Fruit fly (Drosophila melanogaster) whole organism, embryonic: Measurements from ENCODE around the gene eEF1alpha2.

Experiments used
- Atf-2 ChIP-seq: fragments of 200-800 bp; sonication (Bioruptor generic); optimal IDR thresholded peaks from 2 replicates; lab custom pipeline; 2016; ENCODE audit warnings: missing biosample characterization, missing genetic modification characterization
- BEAF-32 ChIP-seq: fragments of 200-800 bp; sonication (Bioruptor generic); optimal IDR thresholded peaks from 3 replicates; lab custom pipeline; 2017; ENCODE audit warnings: missing biosample characterization, missing genetic modification characterization, mild to moderate bottlenecking, moderate library complexity, missing genetic modification reagents
- Bgb ChIP-seq: fragments of 200-800 bp; sonication (Bioruptor generic); IDR thresholded peaks from 2 replicates; pipeline ENCODE4 v1.3.6; 2022; ENCODE audit warnings: missing biosample characterization, missing genetic modification characterization; ENCODE audit not compliant: partially characterized antibody
- C15 ChIP-seq: fragments of 200-800 bp; sonication (Bioruptor generic); IDR thresholded peaks from 3 replicates; pipeline ENCODE4 v1.3.6; 2022; ENCODE audit warnings: missing biosample characterization, missing genetic modification characterization
- CG10654 ChIP-seq: fragments of 200-800 bp; sonication (Bioruptor generic); optimal IDR thresholded peaks from 2 replicates; lab custom pipeline; 2016; ENCODE audit warnings: missing biosample characterization, missing genetic modification characterization
- CG11247 ChIP-seq: fragments of 200-800 bp; sonication (Bioruptor generic); IDR thresholded peaks from 2 replicates; pipeline ENCODE4 v1.3.6; 2022; ENCODE audit warnings: missing biosample characterization, missing genetic modification characterization
- CG11695 ChIP-seq: fragments of 200-800 bp; sonication (Bioruptor generic); IDR thresholded peaks from 3 replicates; pipeline ENCODE4 v1.3.6; 2022; ENCODE audit warnings: missing biosample characterization, missing genetic modification characterization
- CG12236 ChIP-seq: fragments of 200-800 bp; sonication (Bioruptor generic); optimal IDR thresholded peaks from 2 replicates; lab custom pipeline; 2016; ENCODE audit warnings: missing biosample characterization, missing genetic modification characterization
- CG12299 ChIP-seq: fragments of 200-800 bp; sonication (Bioruptor generic); optimal IDR thresholded peaks from 2 replicates; lab custom pipeline; 2018; ENCODE audit warnings: missing biosample characterization, mild to moderate bottlenecking, missing genetic modification characterization
- CG12659 ChIP-seq: fragments of 200-800 bp; sonication (Bioruptor generic); optimal IDR thresholded peaks from 3 replicates; lab custom pipeline; 2017; ENCODE audit warnings: mild to moderate bottlenecking, missing biosample characterization, missing genetic modification reagents, missing genetic modification characterization
- CG13123 ChIP-seq: fragments of 200-800 bp; sonication (Bioruptor generic); optimal IDR thresholded peaks from 2 replicates; lab custom pipeline; 2016; ENCODE audit warnings: missing biosample characterization, missing genetic modification characterization
- CG14965 ChIP-seq: fragments of 200-800 bp; sonication (Bioruptor generic); optimal IDR thresholded peaks from 2 replicates; lab custom pipeline; 2016; ENCODE audit warnings: missing biosample characterization, missing genetic modification characterization, borderline replicate concordance
- CG15011 ChIP-seq: fragments of 200-800 bp; sonication (Bioruptor generic); optimal IDR thresholded peaks from 3 replicates; lab custom pipeline; 2018; ENCODE audit warnings: missing biosample characterization, mild to moderate bottlenecking, missing genetic modification characterization
- CG15696 ChIP-seq: fragments of 200-800 bp; sonication (Bioruptor generic); optimal IDR thresholded peaks from 2 replicates; lab custom pipeline; 2019; ENCODE audit warnings: missing biosample characterization, mild to moderate bottlenecking, missing genetic modification characterization, moderate library complexity
- CG17186 ChIP-seq: fragments of 200-800 bp; sonication (Bioruptor generic); optimal IDR thresholded peaks from 3 replicates; lab custom pipeline; 2017; ENCODE audit warnings: missing biosample characterization, missing genetic modification reagents, missing genetic modification characterization
- CG18599 ChIP-seq: fragments of 200-800 bp; sonication (Bioruptor generic); optimal IDR thresholded peaks from 3 replicates; lab custom pipeline; 2017; ENCODE audit warnings: missing biosample characterization, missing genetic modification characterization, mild to moderate bottlenecking, moderate library complexity, missing genetic modification reagents
- CG34376 ChIP-seq: fragments of 200-800 bp; sonication (Bioruptor generic); optimal IDR thresholded peaks from 2 replicates; lab custom pipeline; 2018; ENCODE audit warnings: missing biosample characterization, mild to moderate bottlenecking, missing genetic modification characterization
- CG4328 ChIP-seq: fragments of 200-800 bp; sonication (Bioruptor generic); optimal IDR thresholded peaks from 3 replicates; lab custom pipeline; 2017; ENCODE audit warnings: missing biosample characterization, missing genetic modification reagents, missing genetic modification characterization
- CG7987 ChIP-seq: fragments of 200-800 bp; sonication (Bioruptor generic); optimal IDR thresholded peaks from 2 replicates; lab custom pipeline; 2018; ENCODE audit warnings: missing biosample characterization, mild to moderate bottlenecking, missing genetic modification characterization, moderate library complexity
- CG8281 ChIP-seq: fragments of 200-800 bp; sonication (Bioruptor generic); optimal IDR thresholded peaks from 2 replicates; lab custom pipeline; 2018; ENCODE audit warnings: missing biosample characterization, mild to moderate bottlenecking, missing genetic modification characterization, moderate library complexity
- CG8924 ChIP-seq: fragments of 200-800 bp; optimal IDR thresholded peaks from 3 replicates; lab custom pipeline; 2019; ENCODE audit warnings: missing biosample characterization, mild to moderate bottlenecking, missing genetic modification characterization, moderate library complexity
- Gsc ChIP-seq: fragments of 200-800 bp; sonication (Bioruptor generic); IDR thresholded peaks from 2 replicates; pipeline ENCODE4 v1.3.6; 2022; ENCODE audit warnings: missing biosample characterization, missing genetic modification characterization
- HHEX ChIP-seq: fragments of 200-800 bp; sonication (Bioruptor generic); optimal IDR thresholded peaks from 3 replicates; lab custom pipeline; 2017; ENCODE audit warnings: missing biosample characterization, mild to moderate bottlenecking, missing genetic modification characterization, missing genetic modification reagents
- HLH3B ChIP-seq: fragments of 200-800 bp; sonication (Bioruptor generic); IDR thresholded peaks from 2 replicates; pipeline ENCODE4 v1.3.6; 2022; ENCODE audit warnings: missing biosample characterization, missing genetic modification characterization
- HmgD ChIP-seq: fragments of 200-800 bp; sonication (Bioruptor generic); optimal IDR thresholded peaks from 3 replicates; lab custom pipeline; 2016; ENCODE audit warnings: missing biosample characterization, missing genetic modification characterization
- Hr78 ChIP-seq, 2 experiments: fragments of 200-800 bp in 1 of 2; fragments of >200 bp in 1 of 2; sonication (Bioruptor generic) in 1 of 2; optimal IDR thresholded peaks; 2 replicates each; lab custom pipeline; 2017 to 2019; ENCODE audit warnings: missing biosample characterization in 2 of 2, missing genetic modification characterization in 2 of 2, mild to moderate bottlenecking in 1 of 2, moderate library complexity in 1 of 2
- Mad ChIP-seq: fragments of 200-800 bp; sonication (Bioruptor generic); optimal IDR thresholded peaks from 2 replicates; lab custom pipeline; 2016; ENCODE audit warnings: missing biosample characterization, missing genetic modification characterization
- Nf-YB ChIP-seq: fragments of 200-800 bp; sonication (Bioruptor generic); optimal IDR thresholded peaks from 3 replicates; lab custom pipeline; 2019; ENCODE audit warnings: missing biosample characterization, mild to moderate bottlenecking, missing genetic modification characterization, moderate library complexity
- PHDP ChIP-seq: fragments of 200-800 bp; sonication (Bioruptor generic); optimal IDR thresholded peaks from 3 replicates; lab custom pipeline; 2018; ENCODE audit warnings: missing biosample characterization, mild to moderate bottlenecking, missing genetic modification characterization, moderate library complexity
- Rfx ChIP-seq: fragments of 200-800 bp; sonication (Bioruptor generic); IDR thresholded peaks from 2 replicates; pipeline ENCODE4 v1.3.6; 2022; ENCODE audit warnings: missing biosample characterization, missing genetic modification characterization
- Scr ChIP-seq: fragments of 200-800 bp; sonication (Bioruptor generic); IDR thresholded peaks from 2 replicates; pipeline ENCODE4 v1.3.6; 2022; ENCODE audit warnings: missing biosample characterization, missing genetic modification characterization; ENCODE audit not compliant: partially characterized antibody
- TFAM ChIP-seq: fragments of 200-800 bp; sonication (Bioruptor generic); optimal IDR thresholded peaks from 2 replicates; lab custom pipeline; 2017; ENCODE audit warnings: missing biosample characterization, missing genetic modification characterization, inconsistent platforms
- Vsx1 ChIP-seq: fragments of 200-800 bp; sonication (Bioruptor generic); optimal IDR thresholded peaks from 2 replicates; lab custom pipeline; 2017; ENCODE audit warnings: missing biosample characterization, mild to moderate bottlenecking, missing genetic modification characterization, missing genetic modification reagents
- Xrp1 ChIP-seq: fragments of 200-800 bp; sonication (Bioruptor generic); IDR thresholded peaks from 2 replicates; pipeline ENCODE4 v1.3.6; 2022; ENCODE audit warnings: missing biosample characterization, missing genetic modification characterization
- ci ChIP-seq: fragments of 200-800 bp; sonication (Bioruptor generic); IDR thresholded peaks from 3 replicates; pipeline ENCODE4 v1.3.6; 2022; ENCODE audit warnings: missing biosample characterization, missing genetic modification characterization
- exex ChIP-seq: fragments of 200-800 bp; sonication (Bioruptor generic); optimal IDR thresholded peaks from 4 replicates; lab custom pipeline; 2018; ENCODE audit warnings: missing biosample characterization, mild to moderate bottlenecking, missing genetic modification characterization, moderate library complexity
- fd64A ChIP-seq: fragments of 200-800 bp; sonication (Bioruptor generic); optimal IDR thresholded peaks from 3 replicates; lab custom pipeline; 2018; ENCODE audit warnings: missing biosample characterization, mild to moderate bottlenecking, missing genetic modification characterization
- her ChIP-seq: fragments of 200-800 bp; sonication (Bioruptor generic); optimal IDR thresholded peaks from 2 replicates; lab custom pipeline; 2016; ENCODE audit warnings: missing biosample characterization, missing genetic modification characterization
- hth ChIP-seq: fragments of >200 bp; optimal IDR thresholded peaks from 2 replicates; lab custom pipeline; 2017; ENCODE audit warnings: inconsistent platforms
- oc ChIP-seq: fragments of 200-800 bp; sonication (Bioruptor generic); optimal IDR thresholded peaks from 2 replicates; lab custom pipeline; 2018; ENCODE audit warnings: missing biosample characterization, mild to moderate bottlenecking, missing genetic modification characterization, moderate library complexity
- org-1 ChIP-seq: fragments of 200-800 bp; sonication (Bioruptor generic); optimal IDR thresholded peaks from 2 replicates; lab custom pipeline; 2017; ENCODE audit warnings: missing biosample characterization, missing genetic modification characterization
- sc ChIP-seq, 3 experiments: fragments of >200 bp in 2 of 3; fragments of 200-800 bp in 1 of 3; sonication (Bioruptor generic) in 1 of 3; optimal IDR thresholded peaks; 2 replicates in 2 of 3; 3 replicates in 1 of 3; lab custom pipeline; 2017; ENCODE audit warnings: mild to moderate bottlenecking in 1 of 3, missing biosample characterization in 1 of 3, missing genetic modification characterization in 1 of 3, missing genetic modification reagents in 1 of 3
- schlank ChIP-seq: fragments of 200-800 bp; sonication (Bioruptor generic); optimal IDR thresholded peaks from 2 replicates; lab custom pipeline; 2018; ENCODE audit warnings: missing biosample characterization, mild to moderate bottlenecking, missing genetic modification characterization
- seq ChIP-seq: fragments of 200-800 bp; sonication (Bioruptor generic); IDR thresholded peaks from 2 replicates; pipeline ENCODE4 v1.3.6; 2022; ENCODE audit warnings: missing biosample characterization, missing genetic modification characterization
- twi ChIP-seq: fragments of 200-800 bp; optimal IDR thresholded peaks from 2 replicates; lab custom pipeline; 2019; ENCODE audit warnings: missing biosample characterization, mild to moderate bottlenecking, missing genetic modification characterization, moderate library complexity
- unc-4 ChIP-seq: fragments of 200-800 bp; sonication (Bioruptor generic); IDR thresholded peaks from 2 replicates; pipeline ENCODE4 v1.3.6; 2022; ENCODE audit warnings: missing biosample characterization, missing genetic modification characterization; ENCODE audit not compliant: partially characterized antibody
- unpg ChIP-seq: fragments of 200-800 bp; sonication (Bioruptor generic); optimal IDR thresholded peaks from 3 replicates; lab custom pipeline; 2018; ENCODE audit warnings: missing biosample characterization, mild to moderate bottlenecking, missing genetic modification characterization, moderate library complexity
- vnd ChIP-seq: fragments of 200-800 bp; sonication (Bioruptor generic); IDR thresholded peaks from 3 replicates; pipeline ENCODE4 v1.3.6; 2022; ENCODE audit warnings: missing biosample characterization, missing genetic modification characterization; ENCODE audit not compliant: partially characterized antibody
- wdn ChIP-seq: fragments of 200-800 bp; sonication (Bioruptor generic); IDR thresholded peaks from 2 replicates; pipeline ENCODE4 v1.3.6; 2022; ENCODE audit warnings: missing biosample characterization, missing genetic modification characterization

Gene eEF1alpha2

DNA sequence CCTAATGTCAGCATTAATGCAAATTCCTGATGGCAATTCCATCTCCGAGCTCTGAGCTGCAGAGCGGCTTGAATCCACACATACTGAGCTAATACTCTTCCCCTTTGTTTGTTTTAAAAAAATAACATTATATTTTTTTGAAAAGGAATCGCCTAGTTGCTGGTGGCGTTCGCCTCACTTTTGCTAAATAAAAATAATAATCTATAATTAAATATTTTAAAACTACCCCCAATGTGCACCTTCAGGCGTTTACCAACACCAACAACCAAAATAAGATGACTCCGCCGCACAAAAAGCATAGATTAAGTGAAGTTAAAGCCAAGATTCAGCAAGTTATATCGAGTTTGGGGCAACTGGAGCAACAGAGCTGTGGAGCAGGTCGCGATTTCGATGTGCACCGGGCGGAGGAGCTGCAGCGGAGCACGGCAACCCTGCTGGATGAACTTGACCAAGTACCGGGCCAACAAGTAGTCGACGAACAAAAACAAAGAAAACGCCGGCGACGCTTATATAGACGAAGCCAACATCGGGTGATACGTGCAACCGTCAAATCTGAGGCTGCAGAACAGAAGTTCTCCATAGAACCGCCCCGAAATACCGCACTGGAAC lies 5.9 kb downstream of the eEF1alpha2 start, which contains the start of gene CG1896 (continued):
- TF ChIP-seq CG15696 (tag; lab: Kevin White, UChicago) (no peak), Scr (GFP tag; lab: Robert Waterston, UW) (no peak), Vsx1 (no peak), Nf-YB (GFP tag; lab: Kevin White, UChicago) (no peak), CG15011 (GFP tag; lab: Kevin White, UChicago) (no peak), CG17186 (GFP tag; lab: Kevin White, UChicago) (no peak), oc (tag; lab: Kevin White, UChicago) (peak; percentile 1), C15 (no peak), CG12236 (no peak), wdn (GFP tag; lab: Robert Waterston, UW) (no peak), HmgD (no peak), Mad (GFP tag; lab: Kevin White, UChicago) (no peak), CG10654 (GFP tag; lab: Kevin White, UChicago) (peak; percentile 45), CG8281 (tag; lab: Kevin White, UChicago) (no peak), CG12299 (tag; lab: Kevin White, UChicago) (no peak), CG11247 (GFP tag; lab: Robert Waterston, UW) (no peak), BEAF-32 (no peak), exex (tag; lab: Kevin White, UChicago) (no peak), schlank (no peak), vnd (GFP tag; lab: Robert Waterston, UW) (no peak), Gsc (GFP tag; lab: Robert Waterston, UW) (no peak), her (GFP tag; lab: Kevin White, UChicago) (no peak), unc-4 (GFP tag; lab: Robert Waterston, UW) (no peak), org-1 (no peak), CG14965 (GFP tag; lab: Kevin White, UChicago) (no peak), Bgb (GFP tag; lab: Robert Waterston, UW) (no peak), CG34376 (GFP tag; lab: Kevin White, UChicago) (peak; percentile 31), CG4328 (GFP tag; lab: Kevin White, UChicago) (no peak), ci (peak; percentile 57; the same call in 1 of the 3 replicates), Hr78 (GFP tag; optimal IDR thresholded peaks at IDR 0.05; lab: Kevin White, UChicago) (no peak), CG12659 (GFP tag; lab: Kevin White, UChicago) (peak; percentile 48), seq (GFP tag; lab: Robert Waterston, UW) (peak; percentile 71), CG11695 (peak; percentile 65; the same call in 1 of the 3 replicates), sc (optimal IDR thresholded peaks at IDR 0.05; lab: Kevin White, UChicago) (no peak), sc (GFP tag; optimal IDR thresholded peaks at IDR 0.05; lab: Kevin White, UChicago) (no peak), CG7987 (peak; percentile 1), fd64A (GFP tag; lab: Kevin White, UChicago) (no peak), Atf-2 (GFP tag; lab: Kevin White, UChicago) (no peak), HHEX (no peak), unpg (GFP tag; lab: Kevin White, UChicago) (peak; percentile 43), TFAM (no peak), Rfx (peak; percentile 50), CG18599 (peak; percentile 62), hth (lab: Kevin White, UChicago) (no peak), PHDP (peak; percentile 36), Xrp1 (GFP tag; lab: Robert Waterston, UW) (peak; percentile 66), CG8924 (peak; percentile 60), twi (tag; lab: Kevin White, UChicago) (no peak), HLH3B (GFP tag; lab: Robert Waterston, UW) (0 out of 2 replicates have a peak, but pooled peaks have one; percentile 10), CG13123 (GFP tag; lab: Kevin White, UChicago) (no peak)
